Worm (Caenorhabditis elegans) whole organism, early embryonic: ENCODE data around the gene arrd-5.

Source experiments
- B0310.2 ChIP-seq: sonication (generic microtip); optimal IDR thresholded peaks from 2 replicates; lab custom pipeline; 2016; ENCODE audit warnings: mild to moderate bottlenecking, missing genetic modification characterization, missing compliant biosample characterization
- F13C5.2 ChIP-seq: sonication (generic microtip); optimal IDR thresholded peaks from 2 replicates; lab custom pipeline; 2017; ENCODE audit warnings: mild to moderate bottlenecking, missing genetic modification characterization, inconsistent platforms, missing compliant biosample characterization
- ama-1 ChIP-seq: fragments of 150-350 bp; optimal IDR thresholded peaks from 2 replicates; lab custom pipeline; 2014
- ceh-13 ChIP-seq: fragments of 200-800 bp; sonication (Bioruptor generic); optimal IDR thresholded peaks from 2 replicates; lab custom pipeline; 2018; ENCODE audit warnings: mild to moderate bottlenecking, missing genetic modification characterization, missing compliant biosample characterization
- ets-7 ChIP-seq: sonication (generic microtip); optimal IDR thresholded peaks from 2 replicates; lab custom pipeline; 2016; ENCODE audit warnings: missing genotype, missing genetic modification characterization, missing compliant biosample characterization
- flt-1 ChIP-seq: fragments of 200-800 bp; sonication (Bioruptor generic); IDR thresholded peaks from 2 replicates; pipeline ENCODE4 v1.3.6; 2022; ENCODE audit warnings: missing genetic modification characterization, missing compliant biosample characterization
- sea-1 ChIP-seq: fragments of 200-800 bp; sonication (Bioruptor generic); conservative IDR thresholded peaks from 2 replicates; pipeline ENCODE4 v1.3.6; 2022; ENCODE audit warnings: missing genetic modification characterization, missing compliant biosample characterization

DNA sequence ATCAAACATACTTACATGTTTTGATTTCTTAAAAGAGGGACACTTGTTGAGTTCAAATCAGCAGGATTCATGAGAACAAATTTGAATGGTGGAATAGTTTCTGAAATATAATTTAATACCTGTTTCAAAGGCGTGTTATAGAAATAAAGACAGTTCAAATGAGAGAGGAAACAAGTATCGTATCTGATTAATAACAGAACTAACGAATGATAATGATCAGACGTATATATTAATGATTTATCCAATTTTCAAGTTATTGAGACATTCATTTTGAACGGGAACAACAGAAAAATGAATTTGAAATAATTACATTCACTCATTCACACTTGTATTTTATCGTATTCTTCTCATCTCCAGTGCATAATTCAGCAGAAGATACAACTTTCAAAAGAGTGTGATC is 20.6 kb downstream of the arrd-5 start, which contains the start of gene chil-4:
- TF ChIP-seq ama-1 (lab: Kevin White, UChicago), result no peak
- no peak for TF ChIP-seq sea-1 (GFP tag; lab: Robert Waterston, UW)
- no peak for TF ChIP-seq flt-1 (GFP tag; lab: Robert Waterston, UW)
- TF ChIP-seq B0310.2 (tag; lab: Kevin White, UChicago), result no peak
- no peak for TF ChIP-seq ets-7 (tag; lab: Kevin White, UChicago)
- TF ChIP-seq ceh-13 (GFP tag; lab: Kevin White, UChicago), result no peak
- TF ChIP-seq F13C5.2 (tag; lab: Kevin White, UChicago), result no peak
